Comparison of ENCODE assay signal across 4 worm cellular contexts in the genomic region with DNA sequence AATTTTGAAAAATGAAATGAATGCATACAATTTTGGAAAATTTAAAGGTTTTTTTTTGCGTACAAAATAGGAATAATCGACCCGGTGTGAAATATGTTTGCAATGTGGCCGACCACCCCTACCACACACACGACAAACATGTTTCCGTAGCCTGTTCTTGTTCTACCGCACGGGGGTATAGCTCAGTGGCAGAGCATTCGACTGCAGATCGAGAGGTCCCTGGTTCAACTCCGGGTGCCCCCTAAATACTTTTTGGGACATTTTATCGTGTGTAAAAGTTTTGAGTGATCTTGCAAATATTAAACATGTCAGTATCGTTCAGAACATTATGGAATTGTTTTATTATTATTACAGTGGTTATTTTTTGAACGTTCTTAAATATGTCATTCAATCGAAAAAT.
TF ChIP-seq lines count a peak whose summit lies in the region.

No protein-coding gene starts in this region.

TF ChIP-seq in whole organism, L2 larva, 48 proteins besides CTCF, POLR2A, EP300 and RAD21 (continues in another document):
- TF ChIP-seq aly-2 (tag; optimal IDR thresholded peaks at IDR 0.05; lab: Kevin White, UChicago): no peak
- TF ChIP-seq ztf-4 (tag; optimal IDR thresholded peaks at IDR 0.05; lab: Kevin White, UChicago): no peak
- TF ChIP-seq mdl-1 (tag; optimal IDR thresholded peaks at IDR 0.05; lab: Kevin White, UChicago): peak in 1 of 2 experiments; percentile 13
- no peak for TF ChIP-seq ceh-82 (tag; optimal IDR thresholded peaks at IDR 0.05; lab: Kevin White, UChicago)
- peak; percentile 29 for TF ChIP-seq nhr-129 (tag; optimal IDR thresholded peaks at IDR 0.05; lab: Kevin White, UChicago)
- no peak for TF ChIP-seq elt-1 (tag; optimal IDR thresholded peaks at IDR 0.05; lab: Kevin White, UChicago)
- TF ChIP-seq lin-11 (tag; optimal IDR thresholded peaks at IDR 0.05; lab: Kevin White, UChicago): peak; percentile 23
- TF ChIP-seq elt-3 (tag; optimal IDR thresholded peaks at IDR 0.05; lab: Kevin White, UChicago): no peak
- TF ChIP-seq unc-55 (GFP tag; optimal IDR thresholded peaks at IDR 0.05; lab: Kevin White, UChicago): peak; percentile 33
- TF ChIP-seq F13H6.1 (tag; optimal IDR thresholded peaks at IDR 0.05; lab: Kevin White, UChicago): peak; percentile 49
- TF ChIP-seq Y55F3AM.14 (GFP tag; optimal IDR thresholded peaks at IDR 0.05; lab: Kevin White, UChicago): no peak
- no peak for TF ChIP-seq R02D3.7 (tag; optimal IDR thresholded peaks at IDR 0.05; lab: Kevin White, UChicago)
- no peak for TF ChIP-seq nhr-23 (tag; optimal IDR thresholded peaks at IDR 0.05; lab: Kevin White, UChicago)
- peak; percentile 45 for TF ChIP-seq sma-3 (GFP tag; optimal IDR thresholded peaks at IDR 0.05; lab: Kevin White, UChicago)
- TF ChIP-seq snpc-4 (tag; optimal IDR thresholded peaks at IDR 0.05; lab: Kevin White, UChicago): no peak
- peak; percentile 33 for TF ChIP-seq lin-13 (GFP tag; optimal IDR thresholded peaks at IDR 0.05; lab: Kevin White, UChicago)
- TF ChIP-seq egl-27 (tag; optimal IDR thresholded peaks at IDR 0.05; lab: Kevin White, UChicago): no peak
- TF ChIP-seq peb-1 (tag; optimal IDR thresholded peaks at IDR 0.05; lab: Kevin White, UChicago): no peak
- TF ChIP-seq nhr-11 (tag; optimal IDR thresholded peaks at IDR 0.05; lab: Kevin White, UChicago): no peak
- TF ChIP-seq nhr-237 (tag; optimal IDR thresholded peaks at IDR 0.05; lab: Kevin White, UChicago): no peak
- no peak for TF ChIP-seq ama-1 (optimal IDR thresholded peaks at IDR 0.05; lab: Kevin White, UChicago)
- peak in 1 of 2 experiments; percentile 23 for TF ChIP-seq lsy-2 (tag; optimal IDR thresholded peaks at IDR 0.05; lab: Kevin White, UChicago)

TF ChIP-seq in whole organism, L4 larva, 104 proteins besides CTCF, POLR2A, EP300 and RAD21 (continues in another document):
- peak; percentile 91 for TF ChIP-seq lim-7 (GFP tag; IDR thresholded peaks at IDR 0.05; lab: Robert Waterston, UW)
- TF ChIP-seq vab-7 (GFP tag; IDR thresholded peaks at IDR 0.05; lab: Robert Waterston, UW): peak; percentile 83
- peak; percentile 89 for TF ChIP-seq dmd-8 (GFP tag; IDR thresholded peaks at IDR 0.05; lab: Robert Waterston, UW)
- TF ChIP-seq pha-4 (GFP tag; IDR thresholded peaks at IDR 0.05; lab: Robert Waterston, UW): peak; percentile 87
- TF ChIP-seq pha-4 (tag; optimal IDR thresholded peaks at IDR 0.05; lab: Kevin White, UChicago): no peak
- peak; percentile 53 for TF ChIP-seq lir-3 (tag; optimal IDR thresholded peaks at IDR 0.05; lab: Kevin White, UChicago)
- peak; percentile 32 for TF ChIP-seq nhr-6 (tag; optimal IDR thresholded peaks at IDR 0.05; lab: Kevin White, UChicago)
- no peak for TF ChIP-seq zag-1 (tag; optimal IDR thresholded peaks at IDR 0.05; lab: Kevin White, UChicago)
- TF ChIP-seq ZK546.5 (tag; optimal IDR thresholded peaks at IDR 0.05; lab: Kevin White, UChicago): no peak
- TF ChIP-seq ces-1 (GFP tag; optimal IDR thresholded peaks at IDR 0.05; lab: Kevin White, UChicago): no peak
- no peak for TF ChIP-seq fos-1 (tag; optimal IDR thresholded peaks at IDR 0.05; lab: Kevin White, UChicago)
- peak in 1 of 2 experiments; percentile 45 for TF ChIP-seq lsy-2 (tag; optimal IDR thresholded peaks at IDR 0.05; lab: Kevin White, UChicago)
- TF ChIP-seq skn-1 (tag; optimal IDR thresholded peaks at IDR 0.05; lab: Kevin White, UChicago): no peak
- peak; percentile 22 for TF ChIP-seq T20F7.1 (GFP tag; optimal IDR thresholded peaks at IDR 0.05; lab: Kevin White, UChicago)
- 0 out of 2 replicates have a peak, but pooled peaks have one; percentile 54 for TF ChIP-seq tag-97 (GFP tag; IDR thresholded peaks at IDR 0.05; lab: Robert Waterston, UW)
- no peak for TF ChIP-seq jun-1 (tag; optimal IDR thresholded peaks at IDR 0.05; lab: Kevin White, UChicago)
- no peak for TF ChIP-seq lin-39 (tag; optimal IDR thresholded peaks at IDR 0.05; lab: Kevin White, UChicago)
- peak; percentile 13 for TF ChIP-seq nhr-28 (tag; optimal IDR thresholded peaks at IDR 0.05; lab: Kevin White, UChicago)
- TF ChIP-seq madf-9 (GFP tag; conservative IDR thresholded peaks at IDR 0.05; lab: Robert Waterston, UW): peak; percentile 82
- TF ChIP-seq nhr-48 (tag; optimal IDR thresholded peaks at IDR 0.05; lab: Kevin White, UChicago): peak; percentile 70
- peak; percentile 95 for TF ChIP-seq egl-43 (GFP tag; IDR thresholded peaks at IDR 0.05; lab: Robert Waterston, UW)
- no peak for TF ChIP-seq lin-13 (GFP tag; optimal IDR thresholded peaks at IDR 0.05; lab: Kevin White, UChicago)
- TF ChIP-seq lin-38 (GFP tag; IDR thresholded peaks at IDR 0.05; lab: Robert Waterston, UW): peak; percentile 76; the same call in 1 of the 2 replicates

TF ChIP-seq in whole organism, late embryonic, 69 proteins besides CTCF, POLR2A, EP300 and RAD21 (continues in another document):
- TF ChIP-seq rnt-1 (tag; optimal IDR thresholded peaks at IDR 0.05; lab: Kevin White, UChicago) (peak; percentile 41), ceh-14 (tag; optimal IDR thresholded peaks at IDR 0.05; lab: Kevin White, UChicago) (no peak), nfya-1 (tag; optimal IDR thresholded peaks at IDR 0.05; lab: Kevin White, UChicago) (peak; percentile 21), hlh-6 (tag; optimal IDR thresholded peaks at IDR 0.05; lab: Kevin White, UChicago) (peak; percentile 83), C38D4.7 (GFP tag; optimal IDR thresholded peaks at IDR 0.05; lab: Kevin White, UChicago) (peak; percentile 76), elt-4 (tag; optimal IDR thresholded peaks at IDR 0.05; lab: Kevin White, UChicago) (no peak), fkh-6 (tag; optimal IDR thresholded peaks at IDR 0.05; lab: Kevin White, UChicago) (peak; percentile 62), K09A11.1 (tag; optimal IDR thresholded peaks at IDR 0.05; lab: Kevin White, UChicago; ENCODE audit: insufficient read depth) (peak; percentile 74), pha-2 (tag; optimal IDR thresholded peaks at IDR 0.05; lab: Kevin White, UChicago) (peak; percentile 76), Y22D7AL.16 (tag; optimal IDR thresholded peaks at IDR 0.05; lab: Kevin White, UChicago) (peak; percentile 74), gmeb-2 (tag; optimal IDR thresholded peaks at IDR 0.05; lab: Kevin White, UChicago) (peak; percentile 73), unc-86 (tag; optimal IDR thresholded peaks at IDR 0.05; lab: Kevin White, UChicago) (peak; percentile 65), ets-4 (tag; optimal IDR thresholded peaks at IDR 0.05; lab: Kevin White, UChicago) (no peak), lim-6 (tag; optimal IDR thresholded peaks at IDR 0.05; lab: Kevin White, UChicago) (no peak), dve-1 (tag; optimal IDR thresholded peaks at IDR 0.05; lab: Kevin White, UChicago) (no peak), zip-5 (tag; optimal IDR thresholded peaks at IDR 0.05; lab: Kevin White, UChicago) (peak; percentile 19), hlh-30 (tag; optimal IDR thresholded peaks at IDR 0.05; lab: Kevin White, UChicago; ENCODE audit: insufficient read depth) (no peak), ceh-6 (GFP tag; optimal IDR thresholded peaks at IDR 0.05; lab: Kevin White, UChicago) (peak; percentile 81), dmd-4 (tag; optimal IDR thresholded peaks at IDR 0.05; lab: Kevin White, UChicago; ENCODE audit: borderline replicate concordance) (peak; percentile 41), ahr-1 (tag; optimal IDR thresholded peaks at IDR 0.05; lab: Kevin White, UChicago) (peak; percentile 70), pqm-1 (tag; optimal IDR thresholded peaks at IDR 0.05; lab: Kevin White, UChicago) (no peak), pat-9 (tag; optimal IDR thresholded peaks at IDR 0.05; lab: Kevin White, UChicago) (peak; percentile 77), ceh-2 (tag; optimal IDR thresholded peaks at IDR 0.05; lab: Kevin White, UChicago) (peak; percentile 60), tbx-7 (tag; optimal IDR thresholded peaks at IDR 0.05; lab: Kevin White, UChicago) (peak; percentile 5)

TF ChIP-seq in whole organism, mixed stage, embryonic, 35 proteins besides CTCF, POLR2A, EP300 and RAD21 (continues in another document):
- no peak for TF ChIP-seq zip-8 (tag; optimal IDR thresholded peaks at IDR 0.05; lab: Kevin White, UChicago)
- TF ChIP-seq mep-1 (tag; optimal IDR thresholded peaks at IDR 0.05; lab: Kevin White, UChicago): no peak
- no peak for TF ChIP-seq unc-39 (tag; optimal IDR thresholded peaks at IDR 0.05; lab: Kevin White, UChicago)
- peak; percentile 90 for TF ChIP-seq mls-2 (tag; optimal IDR thresholded peaks at IDR 0.05; lab: Kevin White, UChicago)
- TF ChIP-seq unc-120 (tag; optimal IDR thresholded peaks at IDR 0.05; lab: Kevin White, UChicago; ENCODE audit: poor library complexity, severe bottlenecking): peak; percentile 79
- no peak for TF ChIP-seq elt-1 (tag; optimal IDR thresholded peaks at IDR 0.05; lab: Kevin White, UChicago; ENCODE audit: borderline replicate concordance, insufficient read depth)
- TF ChIP-seq drap-1 (GFP tag; optimal IDR thresholded peaks at IDR 0.05; lab: Kevin White, UChicago): peak; percentile 90
- TF ChIP-seq nhr-12 (tag; optimal IDR thresholded peaks at IDR 0.05; lab: Kevin White, UChicago): no peak
- peak; percentile 84 for TF ChIP-seq sem-2 (GFP tag; optimal IDR thresholded peaks at IDR 0.05; lab: Kevin White, UChicago)
- TF ChIP-seq nhr-237 (tag; optimal IDR thresholded peaks at IDR 0.05; lab: Kevin White, UChicago): no peak
- no peak for TF ChIP-seq ces-1 (GFP tag; optimal IDR thresholded peaks at IDR 0.05; lab: Kevin White, UChicago)
- TF ChIP-seq mab-5 (tag; optimal IDR thresholded peaks at IDR 0.05; lab: Kevin White, UChicago): no peak
- TF ChIP-seq blmp-1 (tag; optimal IDR thresholded peaks at IDR 0.05; lab: Kevin White, UChicago): no peak
- TF ChIP-seq nhr-2 (tag; optimal IDR thresholded peaks at IDR 0.05; lab: Kevin White, UChicago): no peak
- TF ChIP-seq unc-62 (GFP tag; optimal IDR thresholded peaks at IDR 0.05; lab: Kevin White, UChicago): peak; percentile 2
- peak; percentile 83 for TF ChIP-seq ceh-43 (GFP tag; optimal IDR thresholded peaks at IDR 0.05; lab: Kevin White, UChicago)
- peak; percentile 52 for TF ChIP-seq lin-32 (GFP tag; optimal IDR thresholded peaks at IDR 0.05; lab: Kevin White, UChicago)
- TF ChIP-seq bed-3 (GFP tag; optimal IDR thresholded peaks at IDR 0.05; lab: Kevin White, UChicago): peak; percentile 73
- TF ChIP-seq nhr-76 (tag; optimal IDR thresholded peaks at IDR 0.05; lab: Kevin White, UChicago): no peak
- TF ChIP-seq M03D4.4 (tag; optimal IDR thresholded peaks at IDR 0.05; lab: Kevin White, UChicago): peak; percentile 87
- peak; percentile 71 for TF ChIP-seq flh-1 (GFP tag; optimal IDR thresholded peaks at IDR 0.05; lab: Kevin White, UChicago)
- no peak for TF ChIP-seq hlh-1 (tag; optimal IDR thresholded peaks at IDR 0.05; lab: Kevin White, UChicago)
- no peak for TF ChIP-seq ceh-39 (tag; optimal IDR thresholded peaks at IDR 0.05; lab: Kevin White, UChicago)
- TF ChIP-seq lin-13 (tag; optimal IDR thresholded peaks at IDR 0.05; lab: Kevin White, UChicago): no peak
- TF ChIP-seq ztf-11 (tag; optimal IDR thresholded peaks at IDR 0.05; lab: Kevin White, UChicago): no peak
- peak; percentile 66 for TF ChIP-seq tbx-8 (GFP tag; optimal IDR thresholded peaks at IDR 0.05; lab: Kevin White, UChicago)
- TF ChIP-seq lsy-2 (tag; optimal IDR thresholded peaks at IDR 0.05; lab: Kevin White, UChicago): no peak
- TF ChIP-seq ceh-83 (GFP tag; optimal IDR thresholded peaks at IDR 0.05; lab: Kevin White, UChicago): peak; percentile 91
